Worm (Caenorhabditis elegans): ENCODE results near the gene prx-3.

prx-3 gene

DNA sequence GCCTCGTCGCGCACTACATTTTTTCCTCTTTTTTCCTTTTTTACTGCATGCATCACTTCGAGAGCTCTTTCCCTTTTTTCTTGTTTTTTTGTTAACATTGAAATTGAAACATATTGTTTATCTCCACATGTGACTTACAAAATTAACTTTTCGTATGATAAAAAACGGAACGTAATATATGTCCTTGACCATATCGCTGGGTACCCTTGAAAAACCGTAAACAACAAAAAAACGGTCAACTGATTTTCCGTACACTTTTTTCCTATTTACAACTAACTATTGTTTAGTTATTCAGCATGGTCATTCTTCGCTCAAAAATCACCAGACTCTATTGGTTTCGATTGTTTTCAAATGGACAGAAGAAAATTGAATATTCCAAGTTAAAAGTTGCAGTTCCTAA lies 9.3 kb upstream of the prx-3 start, which contains the start of gene nnt-1:
nnt-1 (plus strand) TSS at position 286 of the 400 bp plus-strand sequence.
- no peak for TF ChIP-seq pqm-1 (tag; optimal IDR thresholded peaks at IDR 0.05)
- TF ChIP-seq vab-15 (tag; optimal IDR thresholded peaks at IDR 0.05) = no peak
- no peak for TF ChIP-seq ces-1 (GFP tag; optimal IDR thresholded peaks at IDR 0.05)
- TF ChIP-seq lin-39 (tag; optimal IDR thresholded peaks at IDR 0.05) = no peak
- TF ChIP-seq elt-3 (tag; optimal IDR thresholded peaks at IDR 0.05) = peak in 1 of 6 experiments; percentile 40
- no peak for TF ChIP-seq sox-4 (tag; optimal IDR thresholded peaks at IDR 0.05)
- TF ChIP-seq egl-27 (tag; optimal IDR thresholded peaks at IDR 0.05) = no peak
- no peak for TF ChIP-seq sup-37 (GFP tag; optimal IDR thresholded peaks at IDR 0.05)
- TF ChIP-seq ceh-90 (tag; optimal IDR thresholded peaks at IDR 0.05) = no peak
- TF ChIP-seq zip-4 (GFP tag; optimal IDR thresholded peaks at IDR 0.05) = no peak
- no peak for TF ChIP-seq mab-9 (GFP tag; IDR thresholded peaks at IDR 0.05)
- no peak for TF ChIP-seq mep-1 (tag; optimal IDR thresholded peaks at IDR 0.05)
- TF ChIP-seq ceh-8 (GFP tag; optimal IDR thresholded peaks at IDR 0.05) = no peak
- no peak for TF ChIP-seq hlh-4 (tag; optimal IDR thresholded peaks at IDR 0.05)
- TF ChIP-seq pag-3 (tag; optimal IDR thresholded peaks at IDR 0.05; ENCODE audit: borderline replicate concordance, insufficient read depth) = no peak
- TF ChIP-seq fkh-4 (tag; optimal IDR thresholded peaks at IDR 0.05; ENCODE audit: borderline replicate concordance) = no peak
- no peak for TF ChIP-seq C04F5.9 (tag; optimal IDR thresholded peaks at IDR 0.05)
- no peak for TF ChIP-seq rnt-1 (tag; optimal IDR thresholded peaks at IDR 0.05)
- no peak for TF ChIP-seq dpl-1 (GFP tag; optimal IDR thresholded peaks at IDR 0.05)
- no peak for TF ChIP-seq tlp-1 (tag; optimal IDR thresholded peaks at IDR 0.05)
- TF ChIP-seq elt-2 (tag; optimal IDR thresholded peaks at IDR 0.05) = no peak
- no peak for TF ChIP-seq blmp-1 (tag; optimal IDR thresholded peaks at IDR 0.05)
- no peak for TF ChIP-seq snu-23 (GFP tag; optimal IDR thresholded peaks at IDR 0.05)
- TF ChIP-seq C16A3.4 (tag; optimal IDR thresholded peaks at IDR 0.05) = no peak
- TF ChIP-seq lin-14 (GFP tag; optimal IDR thresholded peaks at IDR 0.05) = peak; percentile 54
- TF ChIP-seq lin-13 (GFP tag; optimal IDR thresholded peaks at IDR 0.05) = no peak
- TF ChIP-seq unc-30 (tag; optimal IDR thresholded peaks at IDR 0.05) = no peak
- no peak for TF ChIP-seq lin-15B (tag; optimal IDR thresholded peaks at IDR 0.05)
- peak; percentile 44 for TF ChIP-seq nhr-85 (tag)
- no peak for TF ChIP-seq nhr-19 (GFP tag; conservative IDR thresholded peaks at IDR 0.05)
- no peak for TF ChIP-seq dsc-1 (tag; optimal IDR thresholded peaks at IDR 0.05)
- TF ChIP-seq swsn-7 (tag; optimal IDR thresholded peaks at IDR 0.05) = no peak
- no peak for TF ChIP-seq grh-1 (GFP tag; IDR thresholded peaks at IDR 0.05)
- TF ChIP-seq mdl-1 (tag; optimal IDR thresholded peaks at IDR 0.05) = no peak
- TF ChIP-seq F16B12.6 (tag; optimal IDR thresholded peaks at IDR 0.05) = no peak
- no peak for TF ChIP-seq ceh-63 (GFP tag; optimal IDR thresholded peaks at IDR 0.05)
- peak; percentile 83 for TF ChIP-seq nhr-20 (tag; optimal IDR thresholded peaks at IDR 0.05)
- TF ChIP-seq efl-1 (optimal IDR thresholded peaks at IDR 0.05) = no peak
- TF ChIP-seq efl-1 (GFP tag; optimal IDR thresholded peaks at IDR 0.05 in 1 of 2) = no peak
- no peak for TF ChIP-seq pax-3 (tag; optimal IDR thresholded peaks at IDR 0.05)
- no peak for TF ChIP-seq ceh-88 (GFP tag; IDR thresholded peaks at IDR 0.05)
- no peak for TF ChIP-seq ztf-4 (tag; optimal IDR thresholded peaks at IDR 0.05)
- TF ChIP-seq efl-3 (GFP tag; optimal IDR thresholded peaks at IDR 0.05) = no peak
- TF ChIP-seq fos-1 (tag; optimal IDR thresholded peaks at IDR 0.05) = no peak
- TF ChIP-seq lsy-2 (tag; optimal IDR thresholded peaks at IDR 0.05) = no peak
- no peak for TF ChIP-seq snpc-4 (tag; optimal IDR thresholded peaks at IDR 0.05)
- TF ChIP-seq nhr-77 (tag; optimal IDR thresholded peaks at IDR 0.05) = no peak
- TF ChIP-seq C34B4.2 (tag; optimal IDR thresholded peaks at IDR 0.05) = no peak
- TF ChIP-seq nhr-90 (tag; optimal IDR thresholded peaks at IDR 0.05; ENCODE audit: poor library complexity) = peak; percentile 6
- peak in 1 of 2 experiments; percentile 22 for TF ChIP-seq lin-35 (GFP tag; optimal IDR thresholded peaks at IDR 0.05)
- no peak for TF ChIP-seq hlh-17 (GFP tag; optimal IDR thresholded peaks at IDR 0.05; ENCODE audit: borderline replicate concordance)
- TF ChIP-seq unc-130 (tag; optimal IDR thresholded peaks at IDR 0.05) = no peak
- TF ChIP-seq aha-1 (tag; optimal IDR thresholded peaks at IDR 0.05) = no peak
- TF ChIP-seq zag-1 (tag; optimal IDR thresholded peaks at IDR 0.05) = no peak

All from whole organism, L1 larva.